Worm (Caenorhabditis elegans) whole organism, L4 larva: Measurements from ENCODE around the gene nep-17.
A peak's percentile ranks its signal among the peaks of the same experiment; 100 is the strongest.

Experiments
- F26F4.8 ChIP-seq: fragments of 200-800 bp; sonication (Bioruptor generic); conservative IDR thresholded peaks from 2 replicates; pipeline ENCODE4 v1.3.6; 2022; ENCODE audit warnings: missing genetic modification characterization, missing compliant biosample characterization
- R02D3.7 ChIP-seq: fragments of 150-350 bp; sonication (generic microtip); optimal IDR thresholded peaks from 3 replicates; lab custom pipeline; 2014; ENCODE audit warnings: missing biosample characterization, missing genetic modification characterization
- T26A8.4 ChIP-seq: fragments of 200-800 bp; sonication (Bioruptor generic); IDR thresholded peaks from 2 replicates; pipeline ENCODE4 v1.3.6; 2022; ENCODE audit warnings: missing genetic modification characterization, missing compliant biosample characterization
- aha-1 ChIP-seq: fragments of 150-350 bp; peaks from one replicate; lab custom pipeline; 2014; ENCODE audit warnings: missing biosample characterization, missing genetic modification characterization
- aly-2 ChIP-seq: sonication (generic microtip); optimal IDR thresholded peaks from 2 replicates; lab custom pipeline; 2018; ENCODE audit warnings: missing biosample characterization, missing genetic modification characterization
- ama-1 ChIP-seq: fragments of 150-350 bp; optimal IDR thresholded peaks from 2 replicates; lab custom pipeline; 2014; ENCODE audit warnings: inconsistent platforms, mixed read lengths
- arid-1 ChIP-seq: fragments of 200-800 bp; sonication (Bioruptor generic); conservative IDR thresholded peaks from 2 replicates; pipeline ENCODE4 v1.3.6; 2022; ENCODE audit warnings: missing genetic modification reagents, missing genetic modification characterization, missing compliant biosample characterization
- ceh-20 ChIP-seq: fragments of 200-800 bp; sonication (Bioruptor generic); IDR thresholded peaks from 2 replicates; pipeline ENCODE4 v1.3.6; 2022; ENCODE audit warnings: missing genetic modification reagents, missing genetic modification characterization, missing compliant biosample characterization
- ceh-82 ChIP-seq: sonication (generic microtip); optimal IDR thresholded peaks from 2 replicates; lab custom pipeline; 2017; ENCODE audit warnings: missing biosample characterization, missing genetic modification characterization
- ces-1 ChIP-seq: fragments of 150-350 bp; sonication (generic microtip); optimal IDR thresholded peaks from 4 replicates; lab custom pipeline; 2014; ENCODE audit warnings: missing biosample characterization, missing genetic modification reagents, missing genetic modification characterization
- cey-2 ChIP-seq: sonication (generic microtip); optimal IDR thresholded peaks from 3 replicates; lab custom pipeline; 2017; ENCODE audit warnings: missing genetic modification characterization, mild to moderate bottlenecking, missing compliant biosample characterization, antibody characterized with exemption, borderline replicate concordance; ENCODE audit not compliant: insufficient read depth
- ctbp-1 ChIP-seq: fragments of 200-800 bp; sonication (Bioruptor generic); IDR thresholded peaks from 2 replicates; pipeline ENCODE4 v1.3.6; 2022; ENCODE audit warnings: missing genetic modification reagents, missing genetic modification characterization, missing compliant biosample characterization
- daf-16 ChIP-seq, 3 experiments: sonication (generic microtip); optimal IDR thresholded peaks; 2 replicates each; lab custom pipeline; 2016 to 2017; ENCODE audit warnings: missing genetic modification characterization in 3 of 3, missing genetic modification reagents in 3 of 3, mild to moderate bottlenecking in 2 of 3, missing compliant biosample characterization in 2 of 3, missing biosample characterization in 1 of 3, moderate library complexity in 1 of 3
- daf-19 ChIP-seq: fragments of 200-800 bp; sonication (Bioruptor generic); conservative IDR thresholded peaks from 2 replicates; pipeline ENCODE4 v1.3.6; 2022; ENCODE audit warnings: missing genetic modification characterization, missing compliant biosample characterization
- dmd-6 ChIP-seq: fragments of 200-800 bp; sonication (Bioruptor generic); IDR thresholded peaks from 2 replicates; pipeline ENCODE4 v1.3.6; 2022; ENCODE audit warnings: missing genetic modification reagents, missing genetic modification characterization, missing compliant biosample characterization
- duxl-1 ChIP-seq: sonication (generic microtip); optimal IDR thresholded peaks from 2 replicates; lab custom pipeline; 2016; ENCODE audit warnings: mild to moderate bottlenecking, missing genetic modification characterization, moderate library complexity, missing compliant biosample characterization; ENCODE audit not compliant: poor library complexity
- gei-8 ChIP-seq: fragments of 200-800 bp; sonication (Bioruptor generic); optimal IDR thresholded peaks from 2 replicates; lab custom pipeline; 2018; ENCODE audit warnings: mild to moderate bottlenecking, missing genetic modification characterization, missing compliant biosample characterization
- hif-1 ChIP-seq, 2 experiments: sonication (generic microtip); optimal IDR thresholded peaks; 2 replicates each; lab custom pipeline; 2016 to 2017; ENCODE audit warnings: missing compliant biosample characterization in 2 of 2, missing genetic modification characterization in 2 of 2, missing genetic modification reagents in 2 of 2, missing genotype in 2 of 2, mild to moderate bottlenecking in 1 of 2
- hlh-30 ChIP-seq: sonication (generic microtip); optimal IDR thresholded peaks from 2 replicates; lab custom pipeline; 2017; ENCODE audit warnings: antibody characterized with exemption, mild to moderate bottlenecking, missing genetic modification characterization, missing compliant biosample characterization; ENCODE audit not compliant: insufficient read depth
- hmg-1.1 ChIP-seq: fragments of 200-800 bp; sonication (Bioruptor generic); IDR thresholded peaks from 2 replicates; pipeline ENCODE4 v1.3.6; 2022; ENCODE audit warnings: missing genetic modification reagents, missing genetic modification characterization, missing compliant biosample characterization
- lim-7 ChIP-seq: fragments of 200-800 bp; sonication (Bioruptor generic); IDR thresholded peaks from 2 replicates; pipeline ENCODE4 v1.3.6; 2022; ENCODE audit warnings: missing genetic modification characterization, missing compliant biosample characterization
- lin-1 ChIP-seq: fragments of 200-800 bp; sonication (Bioruptor generic); IDR thresholded peaks from 2 replicates; pipeline ENCODE4 v1.3.6; 2022; ENCODE audit warnings: missing genetic modification reagents, missing genetic modification characterization, missing compliant biosample characterization
- lin-13 ChIP-seq: fragments of 150-350 bp; optimal IDR thresholded peaks from 2 replicates; lab custom pipeline; 2014; ENCODE audit warnings: missing biosample characterization, missing genetic modification reagents, missing genetic modification characterization
- lin-15B ChIP-seq: fragments of 150-350 bp; sonication (generic microtip); optimal IDR thresholded peaks from 3 replicates; lab custom pipeline; 2014; ENCODE audit warnings: missing biosample characterization, missing genetic modification characterization
- lin-38 ChIP-seq: fragments of 200-800 bp; sonication (Bioruptor generic); IDR thresholded peaks from 2 replicates; pipeline ENCODE4 v1.3.6; 2022; ENCODE audit warnings: missing genetic modification reagents, missing genetic modification characterization, missing compliant biosample characterization
- lsy-2 ChIP-seq, 2 experiments: fragments of 150-350 bp in 1 of 2; sonication (generic microtip) in 1 of 2; optimal IDR thresholded peaks; 2 replicates each; lab custom pipeline; 2014 to 2017; ENCODE audit warnings: missing biosample characterization in 2 of 2, missing genetic modification characterization in 2 of 2
- madf-5 ChIP-seq, 2 experiments: fragments of 200-800 bp; sonication (Bioruptor generic); IDR thresholded peaks; 2 replicates each; pipeline ENCODE4 v1.3.6; 2022; ENCODE audit warnings: missing compliant biosample characterization in 2 of 2, missing genetic modification characterization in 2 of 2
- madf-9 ChIP-seq: fragments of 200-800 bp; sonication (Bioruptor generic); conservative IDR thresholded peaks from 2 replicates; pipeline ENCODE4 v1.3.6; 2022; ENCODE audit warnings: missing genetic modification reagents, missing genetic modification characterization, missing compliant biosample characterization
- mdl-1 ChIP-seq, 2 experiments: fragments of 150-350 bp in 1 of 2; sonication (generic microtip) in 1 of 2; optimal IDR thresholded peaks; 2 replicates each; lab custom pipeline; 2014 to 2017; ENCODE audit warnings: missing biosample characterization in 2 of 2, missing genetic modification characterization in 2 of 2
- mep-1 ChIP-seq: fragments of 150-350 bp; sonication (generic microtip); optimal IDR thresholded peaks from 3 replicates; lab custom pipeline; 2014; ENCODE audit warnings: missing biosample characterization, missing genetic modification characterization
- mxl-2 ChIP-seq: fragments of 200-800 bp; sonication (Bioruptor generic); conservative IDR thresholded peaks from 2 replicates; pipeline ENCODE4 v1.3.6; 2022; ENCODE audit warnings: missing genetic modification reagents, missing genetic modification characterization, missing compliant biosample characterization
- nhr-10 ChIP-seq: fragments of 150-350 bp; optimal IDR thresholded peaks from 2 replicates; lab custom pipeline; 2014; ENCODE audit warnings: missing biosample characterization, missing genetic modification characterization
- nhr-102 ChIP-seq: sonication (generic microtip); optimal IDR thresholded peaks from 2 replicates; lab custom pipeline; 2016; ENCODE audit warnings: mild to moderate bottlenecking, missing genetic modification characterization, moderate library complexity, missing compliant biosample characterization
- nhr-11 ChIP-seq: fragments of 150-350 bp; optimal IDR thresholded peaks from 2 replicates; lab custom pipeline; 2014; ENCODE audit warnings: missing biosample characterization, missing genetic modification characterization
- nhr-111 ChIP-seq: fragments of 200-800 bp; sonication (Bioruptor generic); optimal IDR thresholded peaks from 2 replicates; lab custom pipeline; 2018; ENCODE audit warnings: mild to moderate bottlenecking, missing genetic modification characterization, missing compliant biosample characterization
- nhr-25 ChIP-seq: sonication (generic microtip); optimal IDR thresholded peaks from 2 replicates; lab custom pipeline; 2017; ENCODE audit warnings: missing genetic modification characterization, mild to moderate bottlenecking, missing compliant biosample characterization, antibody characterized with exemption, moderate library complexity, borderline replicate concordance; ENCODE audit not compliant: insufficient read depth
- nhr-42 ChIP-seq: fragments of 200-800 bp; sonication (Bioruptor generic); IDR thresholded peaks from 2 replicates; pipeline ENCODE4 v1.3.6; 2022; ENCODE audit warnings: missing genetic modification characterization, missing compliant biosample characterization
- nhr-76 ChIP-seq: fragments of 150-350 bp; optimal IDR thresholded peaks from 2 replicates; lab custom pipeline; 2014; ENCODE audit warnings: missing biosample characterization, missing genetic modification characterization
- nhr-77 ChIP-seq: fragments of 150-350 bp; optimal IDR thresholded peaks from 2 replicates; lab custom pipeline; 2014; ENCODE audit warnings: missing biosample characterization, missing genetic modification characterization
- pqm-1 ChIP-seq: sonication (generic microtip); optimal IDR thresholded peaks from 2 replicates; lab custom pipeline; 2017; ENCODE audit warnings: missing biosample characterization, missing genetic modification characterization
- rbr-2 ChIP-seq: sonication (generic microtip); optimal IDR thresholded peaks from 2 replicates; lab custom pipeline; 2016; ENCODE audit warnings: missing genotype, missing genetic modification characterization, missing compliant biosample characterization
- set-16 ChIP-seq: fragments of 200-800 bp; sonication (Bioruptor generic); IDR thresholded peaks from 2 replicates; pipeline ENCODE4 v1.3.6; 2022; ENCODE audit warnings: missing genetic modification reagents, missing genetic modification characterization, missing compliant biosample characterization
- snpc-1.2 ChIP-seq: fragments of 200-800 bp; sonication (Bioruptor generic); IDR thresholded peaks from 2 replicates; pipeline ENCODE4 v1.3.6; 2022; ENCODE audit warnings: missing genetic modification reagents, missing genetic modification characterization, missing compliant biosample characterization
- spr-3 ChIP-seq: fragments of 200-800 bp; sonication (Bioruptor generic); optimal IDR thresholded peaks from 2 replicates; lab custom pipeline; 2018; ENCODE audit warnings: mild to moderate bottlenecking, missing genetic modification characterization, missing compliant biosample characterization
- unc-62 ChIP-seq, 3 experiments: fragments of 150-350 bp in 1 of 3; sonication (generic microtip); optimal IDR thresholded peaks in 2 of 3; peaks in 1 of 3; 1 replicate in 1 of 3; 2 replicates in 2 of 3; lab custom pipeline; 2014 to 2017; ENCODE audit warnings: missing biosample characterization in 3 of 3, missing genetic modification characterization in 3 of 3, missing genetic modification reagents in 3 of 3, missing genotype in 1 of 3
- zfp-3 ChIP-seq: fragments of 200-800 bp; sonication (Bioruptor generic); conservative IDR thresholded peaks from 2 replicates; pipeline ENCODE4 v1.3.6; 2022; ENCODE audit warnings: missing genetic modification reagents, missing genetic modification characterization, missing compliant biosample characterization
- zip-11 ChIP-seq: fragments of 200-800 bp; sonication (Bioruptor generic); IDR thresholded peaks from 2 replicates; pipeline ENCODE4 v1.3.6; 2022; ENCODE audit warnings: missing genetic modification characterization, missing compliant biosample characterization

nep-17 gene

ce11 chrII:13461604-13462375 is 45.8 kb upstream of the nep-17 start:
- TF ChIP-seq spr-3 (peak; percentile 21), madf-5 (GFP tag; IDR thresholded peaks at IDR 0.05; lab: Robert Waterston, UW) (0 out of 4 replicates have a peak, but pooled peaks have one; percentile 15 to 22), aha-1 (peak; percentile 99), R02D3.7 (no peak), nhr-25 (tag; lab: Kevin White, UChicago) (peak; percentile 83), ceh-20 (GFP tag; lab: Robert Waterston, UW) (peak; percentile 81), ctbp-1 (GFP tag; lab: Robert Waterston, UW) (peak; percentile 58; the same call in 1 of the 2 replicates), duxl-1 (tag; lab: Kevin White, UChicago) (peak; percentile 33), lin-1 (GFP tag; lab: Robert Waterston, UW) (peak; percentile 64), zip-11 (GFP tag; lab: Robert Waterston, UW) (peak; percentile 40; the same call in 1 of the 2 replicates), unc-62 (GFP tag; optimal IDR thresholded peaks at IDR 0.05 in 1 of 2; lab: Kevin White, UChicago) (peak in 1 of 2 experiments; percentile 98), unc-62 (tag; optimal IDR thresholded peaks at IDR 0.05; lab: Kevin White, UChicago) (no peak), lin-13 (GFP tag; lab: Kevin White, UChicago) (no peak), nhr-111 (GFP tag; lab: Kevin White, UChicago) (no peak), nhr-77 (tag; lab: Kevin White, UChicago) (peak; percentile 68), F26F4.8 (GFP tag; lab: Robert Waterston, UW) (no peak), mxl-2 (GFP tag; lab: Robert Waterston, UW) (peak; percentile 99), daf-19 (GFP tag; lab: Robert Waterston, UW) (no peak), cey-2 (tag; lab: Kevin White, UChicago) (peak; percentile 87), nhr-42 (GFP tag; lab: Robert Waterston, UW) (peak; percentile 42; the same call in 1 of the 2 replicates), lsy-2 (tag; optimal IDR thresholded peaks at IDR 0.05; lab: Kevin White, UChicago) (peak; percentile 16 to 60), hmg-1.1 (GFP tag; lab: Robert Waterston, UW) (peak; percentile 56), gei-8 (GFP tag; lab: Kevin White, UChicago) (peak; percentile 89), set-16 (peak; percentile 49; the same call in 1 of the 2 replicates), hif-1 (tag; optimal IDR thresholded peaks at IDR 0.05; lab: Kevin White, UChicago) (peak; percentile 57 to 93), hlh-30 (tag; lab: Kevin White, UChicago) (peak; percentile 94), lin-38 (GFP tag; lab: Robert Waterston, UW) (peak; percentile 51), ama-1 (peak; percentile 98), mep-1 (tag; lab: Kevin White, UChicago) (peak; percentile 70), aly-2 (tag; lab: Kevin White, UChicago) (no peak), zfp-3 (GFP tag; lab: Robert Waterston, UW) (0 out of 2 replicates have a peak, but pooled peaks have one; percentile 31), pqm-1 (tag; lab: Kevin White, UChicago) (peak; percentile 48), dmd-6 (GFP tag; lab: Robert Waterston, UW) (peak; percentile 99), daf-16 (GFP tag; optimal IDR thresholded peaks at IDR 0.05; lab: Kevin White, UChicago) (peak; percentile 75 to 76), daf-16 (tag; optimal IDR thresholded peaks at IDR 0.05; lab: Kevin White, UChicago) (peak; percentile 95), nhr-11 (tag; lab: Kevin White, UChicago) (peak; percentile 79), madf-9 (GFP tag; lab: Robert Waterston, UW) (peak; percentile 68), lim-7 (GFP tag; lab: Robert Waterston, UW) (no peak), nhr-10 (tag; lab: Kevin White, UChicago) (peak; percentile 92), nhr-102 (peak; percentile 89), ceh-82 (tag; lab: Kevin White, UChicago) (no peak), snpc-1.2 (GFP tag; lab: Robert Waterston, UW) (peak; percentile 62; the same call in 1 of the 2 replicates), ces-1 (GFP tag; lab: Kevin White, UChicago) (no peak), lin-15B (tag; lab: Kevin White, UChicago) (no peak), mdl-1 (tag; optimal IDR thresholded peaks at IDR 0.05; lab: Kevin White, UChicago) (peak; percentile 54 to 84), nhr-76 (tag; lab: Kevin White, UChicago) (no peak), T26A8.4 (peak; percentile 58; the same call in 1 of the 2 replicates), arid-1 (0 out of 2 replicates have a peak, but pooled peaks have one; percentile 35), rbr-2 (tag; lab: Kevin White, UChicago) (peak; percentile 37)
